Fruit fly (Drosophila melanogaster) whole organism, embryonic: ENCODE measurements around the gene bol.

Experiments used
- CG10209 ChIP-seq: fragments of 200-800 bp; sonication (Bioruptor generic); optimal IDR thresholded peaks from 3 replicates; lab custom pipeline; 2017; ENCODE audit warnings: missing biosample characterization, mild to moderate bottlenecking, missing genetic modification characterization, missing genetic modification reagents
- CG10431 ChIP-seq: fragments of 200-800 bp; sonication (Bioruptor generic); optimal IDR thresholded peaks from 3 replicates; lab custom pipeline; 2018; ENCODE audit warnings: missing biosample characterization, mild to moderate bottlenecking, missing genetic modification characterization
- CG10543 ChIP-seq: fragments of 200-800 bp; sonication (Bioruptor generic); optimal IDR thresholded peaks from 3 replicates; lab custom pipeline; 2017; ENCODE audit warnings: missing biosample characterization, mild to moderate bottlenecking, missing genetic modification characterization, moderate library complexity
- CG10565 ChIP-seq: fragments of 200-800 bp; sonication (Bioruptor generic); optimal IDR thresholded peaks from 3 replicates; lab custom pipeline; 2016; ENCODE audit warnings: missing biosample characterization, mild to moderate bottlenecking, missing genetic modification characterization
- CG11504 ChIP-seq: fragments of 200-800 bp; sonication (Bioruptor generic); optimal IDR thresholded peaks from 3 replicates; lab custom pipeline; 2019; ENCODE audit warnings: missing biosample characterization, mild to moderate bottlenecking, missing genetic modification characterization, moderate library complexity
- CG12299 ChIP-seq: fragments of 200-800 bp; sonication (Bioruptor generic); optimal IDR thresholded peaks from 2 replicates; lab custom pipeline; 2018; ENCODE audit warnings: missing biosample characterization, mild to moderate bottlenecking, missing genetic modification characterization
- CG13287 ChIP-seq: fragments of 200-800 bp; sonication (Bioruptor generic); IDR thresholded peaks from 2 replicates; pipeline ENCODE4 v1.3.6; 2022; ENCODE audit warnings: missing biosample characterization, missing genetic modification characterization; ENCODE audit not compliant: partially characterized antibody
- CG13424 ChIP-seq: fragments of 200-800 bp; sonication (Bioruptor generic); optimal IDR thresholded peaks from 2 replicates; lab custom pipeline; 2019; ENCODE audit warnings: missing biosample characterization, mild to moderate bottlenecking, missing genetic modification characterization, moderate library complexity
- CG17912 ChIP-seq: fragments of 200-800 bp; sonication (Bioruptor generic); optimal IDR thresholded peaks from 2 replicates; lab custom pipeline; 2018; ENCODE audit warnings: missing biosample characterization, mild to moderate bottlenecking, missing genetic modification characterization
- CG1832 ChIP-seq: fragments of 200-800 bp; sonication (Bioruptor generic); optimal IDR thresholded peaks from 2 replicates; lab custom pipeline; 2017; ENCODE audit warnings: missing biosample characterization, mild to moderate bottlenecking, missing genetic modification characterization, inconsistent platforms
- CG3281 ChIP-seq: fragments of 200-800 bp; sonication (Bioruptor generic); optimal IDR thresholded peaks from 3 replicates; lab custom pipeline; 2017; ENCODE audit warnings: missing biosample characterization, mild to moderate bottlenecking, missing genetic modification characterization
- CG4820 ChIP-seq: fragments of 200-800 bp; sonication (Bioruptor generic); optimal IDR thresholded peaks from 3 replicates; lab custom pipeline; 2016; ENCODE audit warnings: missing biosample characterization, missing genetic modification characterization
- CG5180 ChIP-seq: fragments of 200-800 bp; sonication (Bioruptor generic); optimal IDR thresholded peaks from 3 replicates; lab custom pipeline; 2017; ENCODE audit warnings: missing biosample characterization, missing genetic modification characterization, mild to moderate bottlenecking, moderate library complexity, missing genetic modification reagents
- CG6272 ChIP-seq: fragments of 200-800 bp; sonication (Bioruptor generic); IDR thresholded peaks from 2 replicates; pipeline ENCODE4 v1.3.6; 2022; ENCODE audit warnings: missing biosample characterization, missing genetic modification characterization
- CG7556 ChIP-seq: fragments of 200-800 bp; sonication (Bioruptor generic); optimal IDR thresholded peaks from 2 replicates; lab custom pipeline; 2017; ENCODE audit warnings: missing biosample characterization, mild to moderate bottlenecking, missing genetic modification characterization
- CG8478 ChIP-seq: fragments of >200 bp; optimal IDR thresholded peaks from 2 replicates; lab custom pipeline; 2018
- CHES-1-like ChIP-seq: fragments of 200-800 bp; sonication (Bioruptor generic); optimal IDR thresholded peaks from 2 replicates; lab custom pipeline; 2016; ENCODE audit warnings: missing biosample characterization, missing genetic modification characterization
- Dad ChIP-seq: fragments of 200-800 bp; sonication (Bioruptor generic); optimal IDR thresholded peaks from 3 replicates; lab custom pipeline; 2016; ENCODE audit warnings: missing biosample characterization, missing genetic modification characterization
- Dll ChIP-seq: fragments of 200-800 bp; sonication (Bioruptor generic); IDR thresholded peaks from 4 replicates; pipeline ENCODE4 v1.3.6; 2022; ENCODE audit warnings: missing biosample characterization, missing genetic modification characterization; ENCODE audit not compliant: partially characterized antibody
- Eip74EF ChIP-seq, 2 experiments: fragments of 200-800 bp in 1 of 2; fragments of >200 bp in 1 of 2; sonication (Bioruptor generic) in 1 of 2; optimal IDR thresholded peaks; 2 replicates each; lab custom pipeline; 2017 to 2019; ENCODE audit warnings: missing biosample characterization in 2 of 2, missing genetic modification characterization in 2 of 2, mild to moderate bottlenecking in 1 of 2, moderate library complexity in 1 of 2
- Gug ChIP-seq: fragments of 200-800 bp; sonication (Bioruptor generic); IDR thresholded peaks from 4 replicates; pipeline ENCODE4 v1.3.6; 2022; ENCODE audit warnings: missing biosample characterization, missing genetic modification characterization
- Hmr ChIP-seq: fragments of 200-800 bp; sonication (Bioruptor generic); optimal IDR thresholded peaks from 3 replicates; lab custom pipeline; 2017; ENCODE audit warnings: mild to moderate bottlenecking, missing biosample characterization, missing genetic modification reagents, missing genetic modification characterization
- Hr51 ChIP-seq, 2 experiments: fragments of 200-800 bp; sonication (Bioruptor generic); optimal IDR thresholded peaks; 2 replicates in 1 of 2; 3 replicates in 1 of 2; lab custom pipeline; 2016 to 2018; ENCODE audit warnings: missing biosample characterization in 2 of 2, missing genetic modification characterization in 2 of 2, mild to moderate bottlenecking in 1 of 2, moderate library complexity in 1 of 2
- MESR4 ChIP-seq: fragments of 200-800 bp; sonication (Bioruptor generic); optimal IDR thresholded peaks from 2 replicates; lab custom pipeline; 2018; ENCODE audit warnings: missing biosample characterization, mild to moderate bottlenecking, missing genetic modification characterization, moderate library complexity
- Meics ChIP-seq: fragments of 200-800 bp; sonication (Bioruptor generic); optimal IDR thresholded peaks from 2 replicates; lab custom pipeline; 2017; ENCODE audit warnings: missing biosample characterization, mild to moderate bottlenecking, missing genetic modification characterization
- Mrtf ChIP-seq: fragments of 200-800 bp; sonication (Bioruptor generic); IDR thresholded peaks from 3 replicates; pipeline ENCODE4 v1.3.6; 2022; ENCODE audit warnings: missing biosample characterization, missing genetic modification characterization
- Ravus ChIP-seq: fragments of 200-800 bp; sonication (Bioruptor generic); IDR thresholded peaks from 2 replicates; pipeline ENCODE4 v1.3.6; 2022; ENCODE audit warnings: missing biosample characterization, missing genetic modification characterization
- Sin3A ChIP-seq: fragments of >200 bp; optimal IDR thresholded peaks from 2 replicates; lab custom pipeline; 2018
- Vsx1 ChIP-seq: fragments of 200-800 bp; sonication (Bioruptor generic); optimal IDR thresholded peaks from 2 replicates; lab custom pipeline; 2017; ENCODE audit warnings: missing biosample characterization, mild to moderate bottlenecking, missing genetic modification characterization, missing genetic modification reagents
- chn ChIP-seq: fragments of 200-800 bp; sonication (Bioruptor generic); optimal IDR thresholded peaks from 2 replicates; lab custom pipeline; 2016; ENCODE audit warnings: missing biosample characterization, missing genetic modification characterization
- emc ChIP-seq: fragments of 200-800 bp; sonication (Bioruptor generic); optimal IDR thresholded peaks from 2 replicates; lab custom pipeline; 2016; ENCODE audit warnings: missing biosample characterization, missing genetic modification characterization
- fru ChIP-seq: fragments of >200 bp; optimal IDR thresholded peaks from 2 replicates; lab custom pipeline; 2017
- gcm2 ChIP-seq: fragments of 200-800 bp; sonication (Bioruptor generic); optimal IDR thresholded peaks from 2 replicates; lab custom pipeline; 2016; ENCODE audit warnings: missing biosample characterization, missing genetic modification characterization
- luna ChIP-seq: fragments of 200-800 bp; sonication (Bioruptor generic); optimal IDR thresholded peaks from 2 replicates; lab custom pipeline; 2016; ENCODE audit warnings: missing biosample characterization, missing genetic modification characterization
- org-1 ChIP-seq: fragments of 200-800 bp; sonication (Bioruptor generic); optimal IDR thresholded peaks from 2 replicates; lab custom pipeline; 2017; ENCODE audit warnings: missing biosample characterization, missing genetic modification characterization
- pnt ChIP-seq: fragments of 200-800 bp; sonication (Bioruptor generic); optimal IDR thresholded peaks from 3 replicates; lab custom pipeline; 2016; ENCODE audit warnings: missing biosample characterization, missing genetic modification characterization
- repo ChIP-seq: fragments of 200-800 bp; sonication (Bioruptor generic); optimal IDR thresholded peaks from 2 replicates; lab custom pipeline; 2016; ENCODE audit warnings: missing biosample characterization, missing genetic modification characterization
- run ChIP-seq: fragments of 200-800 bp; sonication (Bioruptor generic); optimal IDR thresholded peaks from 3 replicates; lab custom pipeline; 2018; ENCODE audit warnings: missing biosample characterization, mild to moderate bottlenecking, missing genetic modification characterization
- schlank ChIP-seq: fragments of 200-800 bp; sonication (Bioruptor generic); optimal IDR thresholded peaks from 2 replicates; lab custom pipeline; 2018; ENCODE audit warnings: missing biosample characterization, mild to moderate bottlenecking, missing genetic modification characterization
- sens ChIP-seq: fragments of 200-800 bp; sonication (Bioruptor generic); peaks from one replicate; lab custom pipeline; 2016; ENCODE audit warnings: missing biosample characterization, missing genetic modification characterization
- sens-2 ChIP-seq: fragments of 200-800 bp; sonication (Bioruptor generic); IDR thresholded peaks from 2 replicates; pipeline ENCODE4 v1.3.6; 2022; ENCODE audit warnings: missing biosample characterization, missing genetic modification characterization
- seq ChIP-seq: fragments of 200-800 bp; sonication (Bioruptor generic); IDR thresholded peaks from 2 replicates; pipeline ENCODE4 v1.3.6; 2022; ENCODE audit warnings: missing biosample characterization, missing genetic modification characterization
- slbo ChIP-seq: fragments of 200-800 bp; sonication (Bioruptor generic); IDR thresholded peaks from 2 replicates; pipeline ENCODE4 v1.3.6; 2022; ENCODE audit warnings: missing biosample characterization, missing genetic modification characterization
- tap ChIP-seq: fragments of 200-800 bp; optimal IDR thresholded peaks from 3 replicates; lab custom pipeline; 2019; ENCODE audit warnings: missing biosample characterization, mild to moderate bottlenecking, missing genetic modification characterization, moderate library complexity
- tx ChIP-seq: fragments of 200-800 bp; sonication (Bioruptor generic); optimal IDR thresholded peaks from 2 replicates; lab custom pipeline; 2016; ENCODE audit warnings: missing biosample characterization, missing genetic modification characterization
- usp ChIP-seq: fragments of >200 bp; optimal IDR thresholded peaks from 2 replicates; lab custom pipeline; 2017; ENCODE audit warnings: missing biosample characterization, missing genetic modification characterization
- vfl ChIP-seq: fragments of 200-800 bp; sonication (Bioruptor generic); optimal IDR thresholded peaks from 2 replicates; lab custom pipeline; 2016; ENCODE audit warnings: missing biosample characterization, missing genetic modification characterization
- wdn ChIP-seq: fragments of 200-800 bp; sonication (Bioruptor generic); IDR thresholded peaks from 2 replicates; pipeline ENCODE4 v1.3.6; 2022; ENCODE audit warnings: missing biosample characterization, missing genetic modification characterization
- zf30C ChIP-seq: fragments of 200-800 bp; sonication (Bioruptor generic); optimal IDR thresholded peaks from 3 replicates; lab custom pipeline; 2018; ENCODE audit warnings: missing biosample characterization, mild to moderate bottlenecking, missing genetic modification characterization
- zfh2 ChIP-seq: fragments of 200-800 bp; sonication (Bioruptor generic); optimal IDR thresholded peaks from 2 replicates; lab custom pipeline; 2016; ENCODE audit warnings: missing biosample characterization, missing genetic modification characterization

Gene bol

DNA sequence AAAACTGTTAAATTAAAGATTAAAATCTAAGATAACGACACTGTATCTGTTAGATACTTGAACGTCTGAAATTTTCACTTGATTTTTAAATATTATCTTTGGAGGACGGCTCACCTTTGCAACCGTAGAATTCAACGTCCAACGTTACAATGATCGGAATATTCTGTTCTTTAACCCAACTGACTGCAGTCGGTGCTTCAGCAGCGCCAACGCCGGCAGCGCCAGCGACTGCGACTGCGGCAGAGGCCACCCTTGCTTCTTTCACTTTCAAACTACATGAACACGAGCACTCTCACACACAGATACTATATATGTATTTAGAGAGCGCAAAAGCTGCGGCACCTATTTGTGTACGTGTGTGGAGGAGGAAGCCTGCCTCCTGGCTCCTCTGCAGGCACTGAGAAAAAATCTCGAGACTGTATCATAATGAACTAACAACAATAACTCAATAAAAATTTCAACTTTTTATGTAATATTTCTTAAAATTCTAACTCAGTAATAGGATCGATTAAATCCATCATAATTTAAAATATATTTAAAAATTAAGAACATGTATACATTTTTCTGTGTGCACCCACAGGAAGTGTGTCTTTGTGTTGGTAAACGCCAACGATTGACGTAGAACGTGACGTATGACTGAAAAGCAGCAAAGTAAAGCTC is 76.6 kb downstream of the bol start (continued):
- peak; percentile 60; the same call in 1 of the 2 replicates for TF ChIP-seq sens-2 (GFP tag; lab: Robert Waterston, UW)
- TF ChIP-seq gcm2 (GFP tag; lab: Kevin White, UChicago) = peak; percentile 63
- peak; percentile 93 for TF ChIP-seq CG3281 (GFP tag; lab: Kevin White, UChicago)
- TF ChIP-seq luna (GFP tag; lab: Kevin White, UChicago) = no peak
- peak; percentile 78 for TF ChIP-seq CG10431 (GFP tag; lab: Kevin White, UChicago)
- TF ChIP-seq zfh2 (GFP tag; lab: Kevin White, UChicago) = peak; percentile 43
- no peak for TF ChIP-seq usp (GFP tag; lab: Kevin White, UChicago)
- TF ChIP-seq CG1832 (GFP tag; lab: Kevin White, UChicago) = no peak
- TF ChIP-seq zf30C (GFP tag; lab: Kevin White, UChicago) = peak; percentile 86
- TF ChIP-seq repo = no peak
- peak in 1 of 2 experiments; percentile 91 for TF ChIP-seq Eip74EF (GFP tag; optimal IDR thresholded peaks at IDR 0.05; lab: Kevin White, UChicago)
- peak; percentile 95 for TF ChIP-seq slbo (GFP tag; lab: Robert Waterston, UW)
- TF ChIP-seq CG13287 (GFP tag; lab: Robert Waterston, UW) = no peak
- peak; percentile 89 for TF ChIP-seq org-1 (GFP tag; lab: Kevin White, UChicago)
- TF ChIP-seq CHES-1-like (GFP tag; lab: Kevin White, UChicago) = peak; percentile 30
- TF ChIP-seq CG4820 (GFP tag; lab: Kevin White, UChicago) = peak; percentile 80
- peak; percentile 95 for TF ChIP-seq CG10543 (GFP tag; lab: Kevin White, UChicago)
- peak; percentile 23 for TF ChIP-seq pnt
- peak; percentile 93 for TF ChIP-seq Meics (GFP tag; lab: Kevin White, UChicago)
- TF ChIP-seq Hmr (GFP tag; lab: Kevin White, UChicago) = peak; percentile 96
- peak; percentile 95 for TF ChIP-seq sens (GFP tag; lab: Kevin White, UChicago)
- TF ChIP-seq schlank (tag; lab: Kevin White, UChicago) = peak; percentile 65
- TF ChIP-seq MESR4 (GFP tag; lab: Kevin White, UChicago) = peak; percentile 25
- peak; percentile 79 for TF ChIP-seq CG6272 (GFP tag; lab: Robert Waterston, UW)
- peak; percentile 1 for TF ChIP-seq CG10565
- no peak for TF ChIP-seq Sin3A (lab: Kevin White, UChicago)
- TF ChIP-seq run (tag; lab: Kevin White, UChicago) = peak; percentile 59
- TF ChIP-seq Ravus (GFP tag; lab: Robert Waterston, UW) = peak; percentile 78
- peak; percentile 69 for TF ChIP-seq chn (GFP tag; lab: Kevin White, UChicago)
- no peak for TF ChIP-seq fru (lab: Kevin White, UChicago)
- peak; percentile 92 for TF ChIP-seq CG12299
- TF ChIP-seq Gug (GFP tag; lab: Robert Waterston, UW) = peak; percentile 72
- peak; percentile 91 for TF ChIP-seq CG11504
- TF ChIP-seq CG5180 (GFP tag; lab: Kevin White, UChicago) = peak; percentile 71
- peak; percentile 66 for TF ChIP-seq Vsx1 (GFP tag; lab: Kevin White, UChicago)
- no peak for TF ChIP-seq CG8478 (lab: Kevin White, UChicago)
- TF ChIP-seq Dll = no peak
- TF ChIP-seq CG10209 (GFP tag; lab: Kevin White, UChicago) = peak; percentile 90
- TF ChIP-seq tap (tag; lab: Kevin White, UChicago) = peak; percentile 85
- TF ChIP-seq Mrtf = peak; percentile 76
- peak; percentile 88 for TF ChIP-seq seq
- TF ChIP-seq Hr51 (GFP tag; optimal IDR thresholded peaks at IDR 0.05; lab: Kevin White, UChicago) = peak; percentile 57 to 91
- no peak for TF ChIP-seq tx (GFP tag; lab: Kevin White, UChicago)
- TF ChIP-seq vfl (GFP tag; lab: Kevin White, UChicago) = peak; percentile 54
- peak; percentile 85 for TF ChIP-seq wdn
- TF ChIP-seq CG13424 (tag; lab: Kevin White, UChicago) = peak; percentile 94
- TF ChIP-seq emc = peak; percentile 17
- peak; percentile 96 for TF ChIP-seq CG7556 (GFP tag; lab: Kevin White, UChicago)
- TF ChIP-seq CG17912 (GFP tag; lab: Kevin White, UChicago) = peak; percentile 36
- TF ChIP-seq Dad (GFP tag; lab: Kevin White, UChicago) = peak; percentile 56
